Worm (Caenorhabditis elegans) whole organism, L2 larva: ENCODE measurements around the gene col-179.

Experiments used
- mab-5 ChIP-seq: fragments of 150-350 bp; optimal IDR thresholded peaks from 2 replicates; lab custom pipeline; 2014; ENCODE audit warnings: missing biosample characterization, missing genetic modification characterization
- nhr-237 ChIP-seq: fragments of 150-350 bp; optimal IDR thresholded peaks from 2 replicates; lab custom pipeline; 2014; ENCODE audit warnings: missing biosample characterization, missing genetic modification characterization
- snpc-4 ChIP-seq: fragments of 150-350 bp; optimal IDR thresholded peaks from 2 replicates; lab custom pipeline; 2014; ENCODE audit warnings: missing biosample characterization, missing genetic modification characterization

ce11 chrX:11210417-11210816 lies 9.2 kb downstream of the col-179 start:
- no peak for TF ChIP-seq snpc-4 (tag; lab: Kevin White, UChicago)
- TF ChIP-seq mab-5 (tag; lab: Kevin White, UChicago) = no peak
- no peak for TF ChIP-seq nhr-237 (tag; lab: Kevin White, UChicago)
